Worm (Caenorhabditis elegans): ENCODE results near the gene T05A8.2.
A peak's percentile ranks its signal among the peaks of the same experiment; 100 is the strongest.
"Not testable (repeated sequence)": the region's sequence is repeated elsewhere in the genome, so short reads cannot be mapped to it uniquely, and the experiment has no call there.

Gene T05A8.2

ce11 chrII:2692476-2692875 lies 18.3 kb downstream of the T05A8.2 start, which contains the start of gene set-11:
set-11 (minus strand) TSS chrII:2692576.
- TF ChIP-seq bed-3 (GFP tag; optimal IDR thresholded peaks at IDR 0.05), result no peak
- TF ChIP-seq mep-1 (tag; optimal IDR thresholded peaks at IDR 0.05), result no peak

ce11 chrII:2690080-2690479 lies 20.7 kb downstream of the T05A8.2 start, which contains the start of gene nspf-3:
nspf-3 (minus strand) TSS chrII:2690180.
- no peak for TF ChIP-seq elt-3 (tag; optimal IDR thresholded peaks at IDR 0.05)
- no peak for TF ChIP-seq cnd-1 (tag; optimal IDR thresholded peaks at IDR 0.05)
- no peak for TF ChIP-seq hlh-1 (tag; optimal IDR thresholded peaks at IDR 0.05)
- TF ChIP-seq ceh-43 (GFP tag; optimal IDR thresholded peaks at IDR 0.05), result no peak
- TF ChIP-seq nhr-12 (tag; optimal IDR thresholded peaks at IDR 0.05), result no peak
- TF ChIP-seq bed-3 (GFP tag; optimal IDR thresholded peaks at IDR 0.05), result no peak
- no peak for TF ChIP-seq tbx-8 (GFP tag; optimal IDR thresholded peaks at IDR 0.05)
- TF ChIP-seq ceh-39 (tag; optimal IDR thresholded peaks at IDR 0.05), result no peak
- TF ChIP-seq lin-32 (GFP tag; optimal IDR thresholded peaks at IDR 0.05), result no peak
- no peak for TF ChIP-seq unc-120 (tag; optimal IDR thresholded peaks at IDR 0.05; ENCODE audit: poor library complexity, severe bottlenecking)
- TF ChIP-seq ceh-83 (GFP tag; optimal IDR thresholded peaks at IDR 0.05), result no peak
- no peak for TF ChIP-seq lin-13 (tag; optimal IDR thresholded peaks at IDR 0.05)

- TF ChIP-seq lin-13, hlh-1, cnd-1 (tag; optimal IDR thresholded peaks at IDR 0.05): not testable (repeated sequence)
Observed at ce11 chrII:2688616-2689015, 22.2 kb downstream of the T05A8.2 start, which contains the start of gene nspf-2. nspf-2 (plus strand) TSS chrII:2688916.

ce11 chrII:2686985-2687675 lies 23.7 kb downstream of the T05A8.2 start, which contains the start of the genes sup-9 and nspf-1:
sup-9 (minus strand) TSS chrII:2687027.
nspf-1 (plus strand) TSS chrII:2687625.
- no peak for TF ChIP-seq sem-2 (GFP tag; optimal IDR thresholded peaks at IDR 0.05)
- no peak for TF ChIP-seq lsy-2 (tag; optimal IDR thresholded peaks at IDR 0.05)
- peak; percentile 48 for TF ChIP-seq unc-120 (tag; optimal IDR thresholded peaks at IDR 0.05; ENCODE audit: poor library complexity, severe bottlenecking)
- TF ChIP-seq ces-1 (GFP tag; optimal IDR thresholded peaks at IDR 0.05), result peak; percentile 15
- TF ChIP-seq tbx-8 (GFP tag; optimal IDR thresholded peaks at IDR 0.05), result no peak
- no peak for TF ChIP-seq mab-5 (tag; optimal IDR thresholded peaks at IDR 0.05)
- TF ChIP-seq mls-2 (tag; optimal IDR thresholded peaks at IDR 0.05), result no peak
- TF ChIP-seq sptf-1 (tag; optimal IDR thresholded peaks at IDR 0.05), result no peak
- no peak for TF ChIP-seq lin-32 (GFP tag; optimal IDR thresholded peaks at IDR 0.05)
- no peak for TF ChIP-seq drap-1 (GFP tag; optimal IDR thresholded peaks at IDR 0.05)
- peak; percentile 34 for TF ChIP-seq hlh-1 (tag; optimal IDR thresholded peaks at IDR 0.05)
- TF ChIP-seq nhr-2 (tag; optimal IDR thresholded peaks at IDR 0.05), result no peak
- no peak for TF ChIP-seq elt-3 (tag; optimal IDR thresholded peaks at IDR 0.05)
- peak; percentile 65 for TF ChIP-seq unc-62 (GFP tag; optimal IDR thresholded peaks at IDR 0.05)
- TF ChIP-seq nhr-12 (tag; optimal IDR thresholded peaks at IDR 0.05), result no peak
- TF ChIP-seq snpc-4 (tag; optimal IDR thresholded peaks at IDR 0.05), result no peak
- no peak for TF ChIP-seq nhr-76 (tag; optimal IDR thresholded peaks at IDR 0.05)
- no peak for TF ChIP-seq mep-1 (tag; optimal IDR thresholded peaks at IDR 0.05)
- no peak for TF ChIP-seq zip-8 (tag; optimal IDR thresholded peaks at IDR 0.05)
- TF ChIP-seq ceh-83 (GFP tag; optimal IDR thresholded peaks at IDR 0.05), result no peak

ce11 chrII:2684783-2685182 lies 26.0 kb downstream of the T05A8.2 start:
- TF ChIP-seq snpc-4 (tag; optimal IDR thresholded peaks at IDR 0.05) (no peak), drap-1 (GFP tag; optimal IDR thresholded peaks at IDR 0.05) (no peak), sptf-1 (tag; optimal IDR thresholded peaks at IDR 0.05) (no peak), ztf-11 (tag; optimal IDR thresholded peaks at IDR 0.05) (no peak), nhr-76 (tag; optimal IDR thresholded peaks at IDR 0.05) (no peak), sem-2 (GFP tag; optimal IDR thresholded peaks at IDR 0.05) (no peak), elt-1 (tag; optimal IDR thresholded peaks at IDR 0.05; ENCODE audit: borderline replicate concordance, insufficient read depth) (no peak), cnd-1 (tag; optimal IDR thresholded peaks at IDR 0.05) (no peak), unc-120 (tag; optimal IDR thresholded peaks at IDR 0.05; ENCODE audit: poor library complexity, severe bottlenecking) (no peak), mep-1 (tag; optimal IDR thresholded peaks at IDR 0.05) (no peak), hlh-1 (tag; optimal IDR thresholded peaks at IDR 0.05) (no peak), pha-4 (tag; optimal IDR thresholded peaks at IDR 0.05) (no peak), ceh-83 (GFP tag; optimal IDR thresholded peaks at IDR 0.05) (no peak), nhr-237 (tag; optimal IDR thresholded peaks at IDR 0.05) (no peak), elt-3 (tag; optimal IDR thresholded peaks at IDR 0.05) (no peak), ceh-39 (tag; optimal IDR thresholded peaks at IDR 0.05) (no peak), flh-1 (GFP tag; optimal IDR thresholded peaks at IDR 0.05) (no peak), unc-39 (tag; optimal IDR thresholded peaks at IDR 0.05) (no peak), ham-2 (GFP tag; optimal IDR thresholded peaks at IDR 0.05) (no peak), nhr-2 (tag; optimal IDR thresholded peaks at IDR 0.05) (no peak)

All from whole organism, mixed stage, embryonic.